Worm (Caenorhabditis elegans): Measurements from ENCODE around the gene sek-6.
A peak's percentile ranks its signal among the peaks of the same experiment; 100 is the strongest.

The sek-6 gene

DNA sequence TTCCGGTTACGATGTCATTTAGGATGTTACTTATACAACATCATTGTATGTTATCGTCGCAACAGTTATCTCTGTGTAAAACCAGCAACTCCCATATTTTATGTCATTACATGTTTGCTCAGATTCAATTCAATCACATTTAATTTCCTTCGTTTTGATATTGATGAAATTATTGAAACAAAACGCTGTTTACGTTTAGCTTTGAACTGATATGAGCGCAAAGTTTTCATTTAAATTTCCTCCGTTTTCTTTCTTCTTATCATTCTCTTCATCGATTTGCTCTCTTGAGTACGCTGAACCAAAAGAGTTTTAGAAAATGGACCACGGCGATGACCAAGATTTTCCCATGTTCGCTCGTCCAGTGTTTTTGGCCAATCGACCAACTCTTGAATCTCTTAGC, at the start of gene sek-6:
Gene sek-6, plus strand, starts transcription at position 315 of the 400 bp plus-strand sequence.
- no peak for TF ChIP-seq nhr-237 (tag; optimal IDR thresholded peaks at IDR 0.05)
- no peak for TF ChIP-seq aly-2 (tag; optimal IDR thresholded peaks at IDR 0.05)
- peak; percentile 44 for TF ChIP-seq elt-2 (tag; optimal IDR thresholded peaks at IDR 0.05)
- TF ChIP-seq fkh-10 (GFP tag; optimal IDR thresholded peaks at IDR 0.05) = no peak
- no peak for TF ChIP-seq ceh-9 (tag; optimal IDR thresholded peaks at IDR 0.05)
- TF ChIP-seq fkh-2 (tag; optimal IDR thresholded peaks at IDR 0.05) = no peak
- TF ChIP-seq nhr-67 (tag; optimal IDR thresholded peaks at IDR 0.05) = no peak

DNA sequence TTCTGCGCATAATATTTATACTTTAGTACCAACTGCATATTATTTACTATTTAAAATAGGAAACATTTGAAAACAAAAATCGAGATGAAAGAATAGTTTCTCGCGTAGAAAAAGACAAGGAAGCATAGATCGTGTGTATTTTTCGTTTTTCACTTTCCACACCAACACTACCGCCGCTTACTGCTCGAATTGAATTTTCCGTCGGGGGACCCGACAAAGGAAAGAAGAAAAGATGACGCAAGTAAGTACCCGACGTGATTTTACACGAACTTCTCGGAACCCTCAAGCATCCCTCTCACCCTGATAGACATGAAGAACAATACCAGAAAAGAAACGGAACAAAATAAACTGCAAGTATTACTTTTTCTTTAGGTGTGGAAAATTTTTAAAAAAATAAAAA, 49.7 kb upstream of the sek-6 start:
- peak; percentile 73 for TF ChIP-seq fkh-10 (GFP tag; optimal IDR thresholded peaks at IDR 0.05)
- no peak for TF ChIP-seq mml-1 (tag; optimal IDR thresholded peaks at IDR 0.05)

DNA sequence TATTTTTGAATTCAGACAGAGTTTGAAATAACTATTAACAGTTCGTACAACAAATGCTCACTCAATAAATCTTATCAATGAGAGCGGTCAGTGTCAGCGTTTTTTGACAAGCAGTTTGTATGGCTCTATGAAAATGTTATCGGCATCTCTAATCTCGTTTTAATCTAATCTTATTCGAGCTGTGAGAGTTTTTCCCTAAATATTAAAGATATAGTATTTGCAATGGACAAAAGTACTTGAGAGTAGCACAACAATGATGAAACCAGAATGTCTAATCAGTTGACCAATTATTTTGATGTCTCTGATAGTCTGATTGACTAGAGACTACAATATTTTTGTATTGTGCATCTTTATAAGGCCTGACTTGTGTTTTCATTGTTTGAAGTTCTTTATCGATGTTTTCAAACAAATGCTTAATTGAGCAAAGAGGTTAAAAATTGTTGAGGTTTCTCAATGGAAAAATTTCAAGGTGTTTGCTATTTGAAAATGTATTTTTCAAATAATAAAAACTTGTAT, 46.0 kb upstream of the sek-6 start, which contains the start of gene F19C6.5:
Gene F19C6.5, minus strand, starts transcription at position 51 of the 516 bp plus-strand sequence.
- TF ChIP-seq sea-2 (GFP tag; optimal IDR thresholded peaks at IDR 0.05) (no peak), elt-2 (tag; optimal IDR thresholded peaks at IDR 0.05) (peak; percentile 68), pqm-1 (tag; optimal IDR thresholded peaks at IDR 0.05) (peak; percentile 70)

DNA sequence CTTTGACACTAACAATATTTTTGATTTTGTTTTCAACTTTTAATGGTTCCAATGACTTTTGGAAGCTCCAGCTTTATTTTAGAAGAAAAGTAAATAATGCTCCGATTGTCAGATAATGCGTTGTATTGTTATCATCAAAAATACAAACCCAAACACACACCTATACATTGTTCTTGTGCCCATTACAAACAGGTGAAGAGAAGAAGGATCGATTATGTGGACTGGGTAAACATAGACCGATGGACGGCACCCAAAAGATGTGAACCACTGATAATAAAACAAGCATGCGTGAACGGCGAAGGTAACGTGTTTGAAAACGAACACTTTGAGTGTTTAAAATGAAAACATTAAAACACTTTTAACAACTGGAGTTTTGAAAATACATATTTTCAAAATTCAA, 43.8 kb upstream of the sek-6 start:
- TF ChIP-seq nhr-76 (tag; optimal IDR thresholded peaks at IDR 0.05) = no peak
- no peak for TF ChIP-seq unc-39 (tag; optimal IDR thresholded peaks at IDR 0.05)
- no peak for TF ChIP-seq nhr-11 (tag; optimal IDR thresholded peaks at IDR 0.05)
- TF ChIP-seq unc-62 (GFP tag; optimal IDR thresholded peaks at IDR 0.05) = no peak
- no peak for TF ChIP-seq elt-2 (tag; optimal IDR thresholded peaks at IDR 0.05)
- TF ChIP-seq jun-1 (tag; optimal IDR thresholded peaks at IDR 0.05) = no peak
- TF ChIP-seq pqm-1 (tag; optimal IDR thresholded peaks at IDR 0.05) = peak; percentile 6
- peak; percentile 47 for TF ChIP-seq pha-4 (tag; optimal IDR thresholded peaks at IDR 0.05)
- no peak for TF ChIP-seq aly-2 (tag; optimal IDR thresholded peaks at IDR 0.05)
- peak; percentile 53 for TF ChIP-seq elt-1 (tag; optimal IDR thresholded peaks at IDR 0.05)

DNA sequence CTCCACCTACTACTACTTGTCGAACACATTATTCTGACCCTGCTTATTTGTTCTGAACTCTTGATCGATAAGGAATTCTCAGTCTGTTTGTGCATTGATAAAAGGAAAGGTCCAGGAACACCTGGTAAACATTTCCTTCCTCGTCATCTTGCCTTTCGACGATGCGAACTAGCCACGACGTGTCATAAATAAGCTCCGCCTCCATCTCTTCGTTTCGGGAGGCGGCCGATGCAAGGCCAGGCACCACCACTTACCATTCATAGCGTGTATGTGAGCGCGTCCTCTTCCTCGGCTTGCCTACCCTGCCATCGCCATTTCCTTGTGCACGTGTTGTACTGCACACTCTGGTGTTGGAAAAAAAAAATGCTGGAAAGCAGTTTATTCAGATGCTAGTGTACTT, 42.1 kb upstream of the sek-6 start:
- TF ChIP-seq snpc-4 (tag; optimal IDR thresholded peaks at IDR 0.05) (peak; percentile 4), mml-1 (tag; optimal IDR thresholded peaks at IDR 0.05) (no peak), nhr-43 (tag; optimal IDR thresholded peaks at IDR 0.05; ENCODE audit: poor library complexity, severe bottlenecking) (no peak), ceh-28 (tag; optimal IDR thresholded peaks at IDR 0.05) (no peak), ceh-16 (tag; optimal IDR thresholded peaks at IDR 0.05) (no peak), elt-2 (tag; optimal IDR thresholded peaks at IDR 0.05) (peak; percentile 2), unc-39 (tag; optimal IDR thresholded peaks at IDR 0.05) (no peak), daf-12 (tag; optimal IDR thresholded peaks at IDR 0.05) (no peak), lin-39 (tag; optimal IDR thresholded peaks at IDR 0.05) (no peak), nhr-25 (tag; optimal IDR thresholded peaks at IDR 0.05) (no peak)

DNA sequence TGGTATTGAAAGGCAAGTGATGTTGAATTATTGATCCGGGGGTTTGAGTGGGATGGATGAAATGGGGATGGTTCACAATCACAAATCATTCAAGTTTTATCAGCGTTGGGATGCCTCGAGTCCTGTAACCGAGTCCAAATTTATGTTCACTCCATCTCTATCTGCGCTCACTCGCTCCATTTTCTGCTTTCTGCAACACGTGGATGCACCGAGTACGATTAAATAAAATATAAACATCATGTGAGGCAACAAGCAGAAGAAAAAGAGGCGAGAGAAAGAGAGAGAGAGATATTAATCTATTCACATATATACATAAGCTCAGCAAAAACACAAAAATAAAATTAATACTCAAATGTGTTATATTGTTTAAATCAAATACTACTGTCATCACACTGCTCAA, 37.9 kb upstream of the sek-6 start:
- TF ChIP-seq pha-4 (tag; optimal IDR thresholded peaks at IDR 0.05) (peak; percentile 10), fkh-2 (tag; optimal IDR thresholded peaks at IDR 0.05) (no peak)

DNA sequence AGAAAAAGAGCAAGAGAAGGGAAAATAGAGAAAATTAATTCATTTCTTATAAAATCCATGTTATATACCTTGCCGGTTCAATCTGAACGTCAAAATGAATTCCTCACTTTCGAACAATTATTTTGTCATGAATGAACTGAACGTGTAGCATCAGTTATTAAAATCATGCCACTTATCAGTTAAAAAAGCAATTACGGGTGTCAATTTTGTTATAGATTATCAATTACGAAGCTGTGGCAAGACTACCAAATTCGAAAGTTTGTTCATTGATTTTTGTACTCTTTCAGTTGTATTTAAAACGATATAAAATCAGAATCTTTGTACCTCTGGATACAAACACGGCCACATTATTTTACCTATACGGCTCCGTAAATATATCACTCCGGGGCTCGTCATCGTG, 33.6 kb upstream of the sek-6 start:
- TF ChIP-seq skn-1 (tag; optimal IDR thresholded peaks at IDR 0.05) (no peak), elt-2 (tag; optimal IDR thresholded peaks at IDR 0.05) (peak; percentile 59), aly-2 (tag; optimal IDR thresholded peaks at IDR 0.05) (no peak), pqm-1 (tag; optimal IDR thresholded peaks at IDR 0.05) (peak; percentile 38)

DNA sequence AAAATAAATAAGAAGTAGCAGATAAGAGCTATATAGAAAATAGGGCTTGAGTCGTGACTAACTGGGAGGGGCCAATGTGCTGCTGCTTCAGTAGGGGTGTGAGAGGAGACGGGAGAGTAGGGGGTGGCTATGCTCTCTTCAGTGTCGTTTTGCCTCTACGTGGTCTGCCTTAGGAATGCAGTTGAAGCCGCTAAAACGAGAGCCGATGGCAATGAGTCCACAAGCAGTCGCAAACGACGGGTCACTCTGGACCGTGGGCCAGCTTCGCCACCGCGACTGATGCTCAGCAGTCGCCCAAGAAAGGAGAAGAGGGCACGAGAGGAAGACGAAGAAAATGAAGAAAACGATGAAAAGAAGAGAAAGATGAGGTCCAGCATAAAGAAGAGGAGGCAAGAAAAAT, 31.8 kb upstream of the sek-6 start, which contains the start of gene grk-1:
Gene grk-1, minus strand, starts transcription at position 17 of the 400 bp plus-strand sequence.
- peak; percentile 70 for TF ChIP-seq nfya-1 (tag; optimal IDR thresholded peaks at IDR 0.05; ENCODE audit: insufficient read depth)
- no peak for TF ChIP-seq nhr-11 (tag; optimal IDR thresholded peaks at IDR 0.05)

All from whole organism, L3 larva.